Fruit fly (Drosophila melanogaster) Kc167 (cell line): Measurements from ENCODE around the gene CG3081.

Experiments
- Myc ChIP-seq: fragments of >200 bp; optimal IDR thresholded peaks from 2 replicates; lab custom pipeline; 2017; ENCODE audit warnings: missing external identifiers
- Sin3A ChIP-seq: fragments of >200 bp; optimal IDR thresholded peaks from 2 replicates; lab custom pipeline; 2018; ENCODE audit warnings: missing external identifiers
- h ChIP-seq: fragments of >200 bp; optimal IDR thresholded peaks from 3 replicates; lab custom pipeline; 2018; ENCODE audit warnings: missing external identifiers
- insv ChIP-seq: fragments of >200 bp; optimal IDR thresholded peaks from 3 replicates; lab custom pipeline; 2018; ENCODE audit warnings: missing external identifiers
- psq ChIP-seq: fragments of >200 bp; optimal IDR thresholded peaks from 2 replicates; lab custom pipeline; 2017; ENCODE audit warnings: missing external identifiers
- ttk ChIP-seq: sonication (Bioruptor generic); optimal IDR thresholded peaks from 2 replicates; lab custom pipeline; 2017; ENCODE audit warnings: missing external identifiers

The CG3081 gene

DNA sequence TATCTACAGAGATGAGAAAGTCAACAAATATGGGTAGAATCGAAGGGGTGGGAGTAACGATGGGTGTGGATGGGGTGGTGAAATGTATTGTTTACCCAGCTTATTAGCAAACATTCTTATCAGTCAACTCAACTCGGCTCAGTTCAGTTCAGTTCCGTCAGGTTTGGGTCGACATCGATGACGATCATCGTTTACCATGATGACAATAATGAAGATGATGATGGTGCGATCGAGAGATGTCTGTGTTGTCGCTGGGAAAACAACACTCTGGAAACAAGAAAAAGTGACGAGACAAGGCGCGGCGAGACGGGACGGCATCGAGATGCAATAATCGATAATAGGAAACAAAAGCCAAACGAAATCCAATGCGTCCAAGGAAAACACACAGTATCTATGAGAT is 34.0 kb downstream of the CG3081 start:
- TF ChIP-seq insv (lab: Kevin White, UChicago), result no peak
- TF ChIP-seq ttk (lab: Kevin White, UChicago), result no peak
- no peak for TF ChIP-seq h (lab: Kevin White, UChicago)
- no peak for TF ChIP-seq psq (lab: Kevin White, UChicago)
- TF ChIP-seq Sin3A (lab: Kevin White, UChicago), result no peak
- TF ChIP-seq Myc (lab: Kevin White, UChicago), result no peak

DNA sequence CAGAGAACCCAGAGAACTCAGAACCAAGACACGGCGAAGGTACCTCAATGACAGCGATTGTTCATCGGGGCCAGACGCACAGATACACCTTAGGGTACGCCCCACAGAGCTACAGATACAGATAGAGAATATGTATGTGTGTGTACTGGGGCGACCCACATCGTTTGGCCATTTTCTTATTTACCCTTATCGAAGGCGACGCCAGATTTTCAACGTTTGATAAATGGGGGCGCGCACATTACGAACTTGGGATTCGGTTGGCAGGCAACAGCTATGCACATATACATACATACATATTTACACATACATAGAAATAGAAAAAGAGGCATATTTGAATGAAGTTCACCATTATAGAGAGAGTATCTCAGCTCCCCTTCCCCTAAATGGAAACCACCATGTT is 37.3 kb downstream of the CG3081 start:
- TF ChIP-seq Myc (lab: Kevin White, UChicago) (no peak), Sin3A (lab: Kevin White, UChicago) (no peak), ttk (lab: Kevin White, UChicago) (no peak), insv (lab: Kevin White, UChicago) (no peak), psq (lab: Kevin White, UChicago) (no peak), h (lab: Kevin White, UChicago) (no peak)

DNA sequence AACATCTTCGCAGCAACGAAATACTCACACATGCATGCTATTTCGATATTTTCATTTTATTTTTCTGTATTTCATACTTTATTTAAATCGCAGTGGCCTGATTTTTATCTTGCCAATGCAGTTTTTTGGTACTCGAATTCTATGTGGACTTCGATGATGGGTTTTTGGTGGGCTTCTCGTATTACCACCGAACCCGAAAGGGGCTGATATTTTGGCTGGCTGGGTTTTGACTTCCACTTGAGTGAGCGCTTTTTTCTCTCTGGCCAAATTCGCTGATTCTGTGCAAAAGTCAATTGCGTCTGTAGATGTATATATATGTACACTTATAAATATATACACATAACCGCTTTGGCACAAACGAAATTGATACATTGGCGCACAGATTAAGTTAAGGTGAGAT is 38.5 kb downstream of the CG3081 start:
- no peak for TF ChIP-seq ttk (lab: Kevin White, UChicago)
- no peak for TF ChIP-seq psq (lab: Kevin White, UChicago)
- TF ChIP-seq Myc (lab: Kevin White, UChicago), result no peak
- TF ChIP-seq h (lab: Kevin White, UChicago), result no peak
- TF ChIP-seq insv (lab: Kevin White, UChicago), result no peak
- no peak for TF ChIP-seq Sin3A (lab: Kevin White, UChicago)

dm6 chrX:4604553-4604952 is 39.2 kb downstream of the CG3081 start:
- TF ChIP-seq psq (lab: Kevin White, UChicago), result no peak
- no peak for TF ChIP-seq Sin3A (lab: Kevin White, UChicago)
- TF ChIP-seq Myc (lab: Kevin White, UChicago), result no peak
- no peak for TF ChIP-seq h (lab: Kevin White, UChicago)

- no peak for TF ChIP-seq ttk (lab: Kevin White, UChicago)
- TF ChIP-seq Myc (lab: Kevin White, UChicago), result no peak
- no peak for TF ChIP-seq psq (lab: Kevin White, UChicago)
- TF ChIP-seq Sin3A (lab: Kevin White, UChicago), result no peak
- no peak for TF ChIP-seq h (lab: Kevin White, UChicago)
- TF ChIP-seq insv (lab: Kevin White, UChicago), result no peak
Observed at dm6 chrX:4604107-4604506, 39.7 kb downstream of the CG3081 start.

- no peak for TF ChIP-seq Sin3A (lab: Kevin White, UChicago)
- no peak for TF ChIP-seq psq (lab: Kevin White, UChicago)
- no peak for TF ChIP-seq insv (lab: Kevin White, UChicago)
- TF ChIP-seq ttk (lab: Kevin White, UChicago), result no peak
- no peak for TF ChIP-seq h (lab: Kevin White, UChicago)
- no peak for TF ChIP-seq Myc (lab: Kevin White, UChicago)
Observed at dm6 chrX:4599897-4600469, 43.8 kb downstream of the CG3081 start.

DNA sequence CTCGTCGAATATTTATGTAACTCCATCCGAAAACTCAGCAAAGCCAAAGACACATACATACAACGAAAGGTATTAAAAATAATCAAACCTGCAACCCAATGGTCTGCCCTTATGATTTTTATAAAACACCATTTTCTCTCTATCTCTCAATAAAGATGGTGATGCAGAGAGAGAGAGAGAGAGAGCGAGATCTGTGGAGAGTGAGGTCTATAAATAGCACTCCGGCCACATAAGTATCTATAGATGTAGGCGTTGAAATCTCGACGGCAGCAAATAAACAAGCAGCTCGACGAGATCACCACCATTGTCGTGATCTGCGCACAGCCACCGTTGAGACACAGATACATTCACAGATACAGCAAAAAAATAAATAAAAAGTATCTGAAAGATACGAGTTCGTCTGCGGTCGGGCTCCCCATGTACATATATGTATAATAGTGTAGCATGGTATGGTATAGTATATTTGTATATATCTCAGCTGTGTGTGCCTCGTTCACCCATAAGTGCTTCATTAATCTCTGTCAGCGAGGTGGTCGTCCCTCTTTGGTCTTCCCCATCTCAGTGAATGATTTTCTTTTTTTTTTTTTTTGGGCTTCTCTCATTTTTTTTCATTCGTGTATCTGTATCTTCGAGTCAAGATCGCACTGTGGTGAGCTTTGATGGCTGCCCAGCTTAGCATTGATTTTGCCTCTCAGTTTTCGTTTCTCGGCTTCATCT is 47.2 kb downstream of the CG3081 start:
- no peak for TF ChIP-seq Sin3A (lab: Kevin White, UChicago)
- TF ChIP-seq h (lab: Kevin White, UChicago), result no peak

DNA sequence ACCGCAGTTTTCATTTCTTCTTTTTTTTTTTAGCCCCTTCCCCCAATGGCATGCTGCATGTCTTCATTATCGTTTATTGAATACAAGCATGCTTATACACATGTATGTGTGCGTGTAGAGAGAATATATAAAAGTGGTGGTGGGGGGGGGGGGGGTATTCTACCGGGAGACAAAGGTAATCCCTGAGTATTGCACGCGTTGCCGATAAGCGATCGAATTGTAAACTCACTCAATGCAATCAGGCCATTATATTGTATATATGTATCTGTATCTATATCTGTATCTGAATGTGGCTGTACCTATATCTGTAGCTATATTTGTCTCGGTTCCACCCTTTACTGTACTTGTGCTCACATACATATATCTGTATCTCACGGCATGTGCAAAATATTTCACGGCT is 51.5 kb downstream of the CG3081 start:
- TF ChIP-seq psq (lab: Kevin White, UChicago) (no peak), Sin3A (lab: Kevin White, UChicago) (no peak), ttk (lab: Kevin White, UChicago) (no peak), insv (lab: Kevin White, UChicago) (no peak), h (lab: Kevin White, UChicago) (no peak)

DNA sequence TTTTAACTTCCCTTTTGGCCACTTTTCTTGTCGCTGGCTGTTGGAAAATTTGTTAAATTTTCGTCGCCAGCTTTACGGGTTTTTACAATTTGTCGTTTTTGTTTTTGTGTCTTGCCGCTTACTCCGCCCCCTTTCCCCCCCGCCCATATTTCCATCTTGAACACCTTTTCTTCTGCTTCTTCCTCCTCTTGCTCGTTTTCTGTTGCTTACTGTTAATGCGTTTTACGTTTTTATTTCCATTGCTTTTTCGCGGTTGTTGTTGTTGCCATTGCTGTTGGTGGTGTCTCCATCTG is 53.1 kb downstream of the CG3081 start:
- TF ChIP-seq ttk (lab: Kevin White, UChicago), result no peak
- TF ChIP-seq psq (lab: Kevin White, UChicago), result no peak
- no peak for TF ChIP-seq Sin3A (lab: Kevin White, UChicago)

dm6 chrX:4589951-4590771 is 53.6 kb downstream of the CG3081 start:
- TF ChIP-seq psq (lab: Kevin White, UChicago) (no peak), Sin3A (lab: Kevin White, UChicago) (no peak), insv (lab: Kevin White, UChicago) (no peak), ttk (lab: Kevin White, UChicago) (no peak), Myc (lab: Kevin White, UChicago) (no peak), h (lab: Kevin White, UChicago) (no peak)
